Worm (Caenorhabditis elegans) whole organism, early embryonic: ENCODE results near the gene F54A3.5.

Experiments
- B0310.2 ChIP-seq: sonication (generic microtip); optimal IDR thresholded peaks from 2 replicates; lab custom pipeline; 2016; ENCODE audit warnings: mild to moderate bottlenecking, missing genetic modification characterization, missing compliant biosample characterization
- F13C5.2 ChIP-seq: sonication (generic microtip); optimal IDR thresholded peaks from 2 replicates; lab custom pipeline; 2017; ENCODE audit warnings: mild to moderate bottlenecking, missing genetic modification characterization, inconsistent platforms, missing compliant biosample characterization
- ama-1 ChIP-seq: fragments of 150-350 bp; optimal IDR thresholded peaks from 2 replicates; lab custom pipeline; 2014
- ceh-13 ChIP-seq: fragments of 200-800 bp; sonication (Bioruptor generic); optimal IDR thresholded peaks from 2 replicates; lab custom pipeline; 2018; ENCODE audit warnings: mild to moderate bottlenecking, missing genetic modification characterization, missing compliant biosample characterization
- ceh-36 ChIP-seq: sonication (generic microtip); optimal IDR thresholded peaks from 2 replicates; lab custom pipeline; 2016; ENCODE audit warnings: missing genetic modification characterization, inconsistent platforms, missing compliant biosample characterization
- ets-7 ChIP-seq: sonication (generic microtip); optimal IDR thresholded peaks from 2 replicates; lab custom pipeline; 2016; ENCODE audit warnings: missing genotype, missing genetic modification characterization, missing compliant biosample characterization
- flt-1 ChIP-seq: fragments of 200-800 bp; sonication (Bioruptor generic); IDR thresholded peaks from 2 replicates; pipeline ENCODE4 v1.3.6; 2022; ENCODE audit warnings: missing genetic modification characterization, missing compliant biosample characterization
- hmg-4 ChIP-seq: fragments of 200-800 bp; sonication (Bioruptor generic); optimal IDR thresholded peaks from 2 replicates; lab custom pipeline; 2018; ENCODE audit warnings: mild to moderate bottlenecking, missing genetic modification characterization, missing compliant biosample characterization
- hnd-1 ChIP-seq: sonication (generic microtip); optimal IDR thresholded peaks from 2 replicates; lab custom pipeline; 2016; ENCODE audit warnings: missing genetic modification characterization, missing compliant biosample characterization
- pes-1 ChIP-seq: fragments of 200-800 bp; sonication (Bioruptor generic); IDR thresholded peaks from 2 replicates; pipeline ENCODE4 v1.3.6; 2022; ENCODE audit warnings: missing genetic modification reagents, missing genetic modification characterization, missing compliant biosample characterization
- scrt-1 ChIP-seq: fragments of 200-800 bp; sonication (Bioruptor generic); IDR thresholded peaks from 2 replicates; pipeline ENCODE4 v1.3.6; 2022; ENCODE audit warnings: missing genetic modification characterization, missing compliant biosample characterization
- tbx-11 ChIP-seq: fragments of 200-800 bp; sonication (Bioruptor generic); IDR thresholded peaks from 2 replicates; pipeline ENCODE4 v1.3.6; 2022; ENCODE audit warnings: missing genetic modification characterization, missing compliant biosample characterization
- tra-4 ChIP-seq: sonication (generic microtip); optimal IDR thresholded peaks from 2 replicates; lab custom pipeline; 2017; ENCODE audit warnings: missing genetic modification characterization, missing compliant biosample characterization

DNA sequence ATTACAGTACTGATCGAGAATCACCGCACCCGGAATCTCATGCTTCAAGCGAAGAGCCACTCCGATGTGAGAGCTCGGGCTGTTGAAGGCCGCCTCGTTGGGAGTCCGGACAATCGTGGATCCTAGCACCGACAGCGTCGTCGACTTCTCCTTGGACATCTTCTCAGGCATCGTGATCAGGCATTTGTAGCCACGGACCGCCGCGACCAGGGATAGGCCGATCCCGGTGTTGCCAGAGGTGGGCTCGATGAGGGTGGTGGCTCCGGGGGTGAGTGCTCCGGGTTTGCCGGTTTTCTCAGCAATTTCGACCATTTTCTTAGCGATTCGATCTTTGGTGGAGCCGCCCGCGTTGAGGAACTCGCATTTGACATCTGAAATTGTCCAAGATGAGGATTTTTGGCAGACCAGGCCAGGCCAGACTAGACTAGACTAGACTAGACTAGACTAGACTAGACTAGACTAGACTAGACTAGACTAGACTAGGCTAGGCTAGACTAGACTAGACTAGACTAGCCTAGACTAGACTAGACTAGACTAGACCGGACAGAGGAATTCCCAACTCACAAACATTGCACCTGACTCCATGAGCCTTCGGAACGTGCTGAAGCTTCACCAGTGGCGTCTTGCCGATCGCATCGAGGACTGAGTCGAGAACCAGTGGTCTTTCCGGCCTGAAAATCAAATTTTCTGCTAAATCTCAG lies 4.2 kb downstream of the F54A3.5 start:
- TF ChIP-seq ama-1 (no peak), B0310.2 (tag; lab: Kevin White, UChicago) (no peak), hmg-4 (GFP tag; lab: Kevin White, UChicago) (no peak), hnd-1 (tag; lab: Kevin White, UChicago) (no peak), tra-4 (no peak), flt-1 (GFP tag; lab: Robert Waterston, UW) (no peak), tbx-11 (GFP tag; lab: Robert Waterston, UW) (no peak), scrt-1 (GFP tag; lab: Robert Waterston, UW) (no peak), F13C5.2 (no peak), ceh-36 (no peak), pes-1 (GFP tag; lab: Robert Waterston, UW) (no peak), ets-7 (tag; lab: Kevin White, UChicago) (no peak), ceh-13 (GFP tag; lab: Kevin White, UChicago) (no peak)
